Worm (Caenorhabditis elegans): ENCODE data around the gene rpb-6.

The rpb-6 gene

ce11 chrII:10627963-10628362 is 48.8 kb downstream of the rpb-6 start, which contains the start of gene M28.8:
M28.8 (plus strand) TSS chrII:10628263.
- TF ChIP-seq nhr-6 (tag; optimal IDR thresholded peaks at IDR 0.05) (no peak), F37D6.2 (tag; optimal IDR thresholded peaks at IDR 0.05) (no peak), ceh-32 (tag; optimal IDR thresholded peaks at IDR 0.05; ENCODE audit: poor library complexity) (no peak), nhr-111 (GFP tag; optimal IDR thresholded peaks at IDR 0.05) (no peak), nhr-102 (tag; optimal IDR thresholded peaks at IDR 0.05) (no peak)
